Fruit fly (Drosophila melanogaster) whole organism: Measurements from ENCODE around the gene Fer2.

Experiments used
- CG8478 ChIP-seq: fragments of >200 bp; optimal IDR thresholded peaks from 2 replicates; lab custom pipeline; 2018; ENCODE audit warnings: inconsistent platforms
- Dll ChIP-seq: fragments of >200 bp; optimal IDR thresholded peaks from 2 replicates; lab custom pipeline; 2017
- EcR ChIP-seq, 2 experiments: fragments of >200 bp; optimal IDR thresholded peaks; 2 replicates each; lab custom pipeline; 2017; ENCODE audit warnings: missing biosample characterization in 2 of 2, missing genetic modification characterization in 2 of 2, missing genetic modification reagents in 2 of 2

DNA sequence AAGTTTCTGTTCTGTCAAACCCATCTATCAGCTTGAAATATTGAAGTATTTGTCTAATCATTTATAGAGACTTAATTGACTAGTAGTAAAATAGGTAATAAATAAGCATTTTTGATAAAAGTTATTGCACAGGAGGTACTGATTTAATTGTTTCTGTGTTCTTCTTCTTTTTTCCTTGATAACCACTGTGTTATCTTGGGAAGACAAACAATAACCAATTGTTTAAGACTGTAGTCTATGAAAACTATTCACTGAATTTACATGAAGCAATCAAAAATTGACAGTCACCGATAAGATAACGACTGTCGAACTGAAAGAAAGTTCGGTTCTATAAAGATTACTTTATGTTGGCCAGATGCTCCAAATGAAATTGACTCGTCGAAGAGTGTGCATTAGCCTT, 22.4 kb upstream of the Fer2 start:
- TF ChIP-seq CG8478 (lab: Kevin White, UChicago) (no peak), Dll (lab: Kevin White, UChicago) (no peak), EcR (GFP tag; optimal IDR thresholded peaks at IDR 0.05; lab: Kevin White, UChicago) (no peak)
